Worm (Caenorhabditis elegans): ENCODE data around the gene col-2.

col-2 gene

DNA sequence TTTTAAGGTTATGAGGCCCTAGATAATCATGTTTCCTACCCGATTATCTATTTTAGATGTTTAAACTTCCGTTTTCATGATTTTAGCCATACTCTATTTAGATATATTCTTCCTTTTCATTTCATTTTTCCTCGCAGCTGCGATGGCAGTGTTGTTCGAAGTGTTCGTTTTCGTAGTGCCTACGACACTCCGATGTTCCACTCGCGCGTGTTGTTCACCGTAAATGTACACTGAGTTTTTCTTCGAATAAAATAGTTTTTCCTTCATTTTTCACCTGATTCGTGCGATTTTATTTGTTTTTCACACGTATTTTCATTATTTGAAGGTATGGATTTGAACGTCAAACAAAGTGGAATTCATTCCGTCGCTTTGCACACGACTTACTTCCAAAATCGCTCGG lies 11.6 kb upstream of the col-2 start, which contains the start of gene dis-3 (continued):
- TF ChIP-seq C34B4.2 (tag; optimal IDR thresholded peaks at IDR 0.05) (no peak), nhr-85 (tag) (no peak), elt-3 (tag; optimal IDR thresholded peaks at IDR 0.05) (no peak), skn-1 (tag; optimal IDR thresholded peaks at IDR 0.05) (no peak), fkh-4 (tag; optimal IDR thresholded peaks at IDR 0.05; ENCODE audit: borderline replicate concordance) (no peak), zip-4 (GFP tag; optimal IDR thresholded peaks at IDR 0.05) (no peak), rnt-1 (tag; optimal IDR thresholded peaks at IDR 0.05) (peak; percentile 1), unc-98 (GFP tag; IDR thresholded peaks at IDR 0.05) (no peak), zag-1 (tag; optimal IDR thresholded peaks at IDR 0.05) (no peak), fkh-8 (tag; optimal IDR thresholded peaks at IDR 0.05) (no peak), hlh-17 (GFP tag; optimal IDR thresholded peaks at IDR 0.05; ENCODE audit: borderline replicate concordance) (no peak), egl-27 (tag; optimal IDR thresholded peaks at IDR 0.05) (no peak), mab-9 (GFP tag; IDR thresholded peaks at IDR 0.05) (no peak), nhr-11 (tag; optimal IDR thresholded peaks at IDR 0.05) (no peak), mep-1 (tag; optimal IDR thresholded peaks at IDR 0.05) (no peak), tlp-1 (tag; optimal IDR thresholded peaks at IDR 0.05) (no peak), blmp-1 (tag; optimal IDR thresholded peaks at IDR 0.05) (peak; percentile 22), efl-1 (optimal IDR thresholded peaks at IDR 0.05) (peak; percentile 16 to 36), efl-1 (GFP tag; optimal IDR thresholded peaks at IDR 0.05 in 1 of 2) (peak in 1 of 2 experiments; percentile 57)

DNA sequence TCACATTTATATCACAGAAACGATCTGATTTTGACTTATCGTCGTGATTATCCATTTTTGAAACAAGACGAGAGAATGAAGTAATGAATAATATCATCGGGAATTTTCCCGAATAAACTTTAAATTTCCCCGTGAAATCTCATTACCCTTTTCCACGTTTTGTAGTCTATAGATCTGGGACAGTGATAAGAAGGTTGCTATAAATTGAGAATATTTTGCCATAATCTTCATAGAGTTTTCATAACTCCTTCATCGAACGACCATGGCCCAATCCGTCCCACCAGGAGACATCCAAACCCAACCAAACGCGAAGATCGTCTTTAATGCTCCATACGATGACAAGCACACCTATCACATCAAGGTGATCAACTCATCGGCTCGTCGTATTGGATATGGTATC lies 9.9 kb upstream of the col-2 start, which contains the start of the genes C04G2.5 and msp-36:
C04G2.5 (minus strand) TSS at position 101 of the 400 bp plus-strand sequence.
msp-36 (plus strand) TSS at position 263 of the 400 bp plus-strand sequence.
- TF ChIP-seq swsn-7 (tag; optimal IDR thresholded peaks at IDR 0.05) = no peak
- no peak for TF ChIP-seq skn-1 (tag; optimal IDR thresholded peaks at IDR 0.05)
- no peak for TF ChIP-seq nhr-12 (tag; optimal IDR thresholded peaks at IDR 0.05)
- TF ChIP-seq lin-35 (GFP tag; optimal IDR thresholded peaks at IDR 0.05) = no peak
- TF ChIP-seq elt-3 (tag; optimal IDR thresholded peaks at IDR 0.05) = no peak

DNA sequence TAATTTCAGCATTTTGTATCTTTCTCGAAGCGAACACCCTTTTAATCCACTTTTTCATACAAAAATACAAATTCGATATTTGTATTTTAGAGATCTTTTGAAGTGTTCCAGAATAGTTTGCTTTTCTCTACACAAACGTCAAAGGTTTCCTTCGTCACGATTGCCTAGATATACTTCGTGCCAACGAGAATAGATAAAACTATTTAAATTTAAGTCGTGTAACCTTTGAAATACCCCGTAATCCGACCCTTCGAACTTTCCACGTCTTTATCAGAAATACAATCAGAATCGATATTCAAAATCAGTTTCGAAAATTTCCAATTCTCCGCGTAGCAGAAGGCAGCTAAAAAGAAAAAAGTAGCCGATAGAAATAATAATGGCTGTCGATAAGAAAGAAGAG lies 5.1 kb upstream of the col-2 start, which contains the start of gene ttbk-5:
ttbk-5 (plus strand) TSS at position 301 of the 400 bp plus-strand sequence.
- TF ChIP-seq mep-1 (tag; optimal IDR thresholded peaks at IDR 0.05) (no peak), pax-3 (tag; optimal IDR thresholded peaks at IDR 0.05) (no peak), jun-1 (tag; optimal IDR thresholded peaks at IDR 0.05) (no peak), lin-39 (tag; optimal IDR thresholded peaks at IDR 0.05) (no peak), unc-98 (GFP tag; IDR thresholded peaks at IDR 0.05) (no peak), nhr-11 (tag; optimal IDR thresholded peaks at IDR 0.05) (no peak), isw-1 (GFP tag; IDR thresholded peaks at IDR 0.05) (no peak), nhr-84 (tag; optimal IDR thresholded peaks at IDR 0.05) (no peak)

DNA sequence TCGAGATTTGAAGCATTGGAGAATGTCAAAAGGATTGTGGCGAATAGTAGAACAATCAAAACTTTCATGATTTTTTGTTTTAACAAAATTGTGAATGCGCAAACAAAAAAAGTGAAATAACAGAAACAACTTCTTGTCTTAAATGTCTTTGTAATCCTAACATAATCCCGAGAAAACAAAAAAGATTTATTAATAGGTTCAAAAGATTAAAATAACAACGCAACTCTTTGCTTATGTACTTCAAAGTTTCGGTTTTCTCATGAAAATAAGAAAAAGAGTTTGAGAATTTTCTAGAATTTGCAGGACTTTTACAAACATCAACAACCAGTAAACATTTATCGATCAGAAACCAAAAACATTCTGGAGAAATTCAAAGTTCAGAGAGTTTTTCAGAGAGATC lies 4.5 kb upstream of the col-2 start, which contains the start of gene ttr-39:
ttr-39 (minus strand) TSS at position 101 of the 400 bp plus-strand sequence.
- TF ChIP-seq lin-35 (GFP tag; optimal IDR thresholded peaks at IDR 0.05) = no peak
- TF ChIP-seq mab-9 (GFP tag; IDR thresholded peaks at IDR 0.05) = 0 out of 2 replicates have a peak, but pooled peaks have one; percentile 21

DNA sequence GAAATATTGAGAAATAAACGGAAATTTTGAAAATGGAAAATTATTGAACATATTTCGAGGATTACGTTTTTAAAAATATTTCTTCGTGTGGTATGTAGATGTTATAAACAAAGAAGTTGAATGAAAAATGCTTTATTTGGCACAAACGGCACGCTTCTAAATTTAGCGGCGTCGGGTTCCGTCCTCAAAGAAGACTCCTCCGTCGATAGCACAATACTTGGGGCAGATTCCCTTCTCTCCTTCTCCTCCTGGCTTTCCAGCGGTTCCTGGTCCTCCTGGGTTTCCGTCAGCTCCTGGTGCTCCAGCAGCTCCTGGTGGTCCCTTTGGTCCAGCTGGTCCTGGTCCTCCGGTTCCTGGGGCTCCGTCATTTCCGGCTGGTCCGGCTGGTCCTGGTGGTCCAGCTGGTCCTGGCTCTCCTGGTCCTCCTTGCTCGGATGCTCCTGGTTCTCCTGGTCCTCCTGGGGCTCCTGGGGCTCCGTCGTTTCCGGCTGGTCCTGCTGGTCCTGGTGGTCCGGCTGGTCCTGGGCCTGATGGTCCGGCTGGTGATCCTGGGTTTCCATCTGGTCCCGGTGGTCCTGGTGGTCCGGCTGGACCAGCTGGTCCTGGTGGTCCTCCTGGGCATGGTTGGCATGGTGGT lies 810 bp downstream of the col-2 start, which contains the start of gene W01B6.8:
W01B6.8 (minus strand) TSS at position 51 of the 637 bp plus-strand sequence.
- TF ChIP-seq lsy-2 (tag; optimal IDR thresholded peaks at IDR 0.05) (no peak), ceh-8 (GFP tag; optimal IDR thresholded peaks at IDR 0.05) (peak; percentile 83), efl-1 (optimal IDR thresholded peaks at IDR 0.05) (no peak), efl-1 (GFP tag; optimal IDR thresholded peaks at IDR 0.05 in 1 of 2) (peak in 1 of 2 experiments; percentile 81)

DNA sequence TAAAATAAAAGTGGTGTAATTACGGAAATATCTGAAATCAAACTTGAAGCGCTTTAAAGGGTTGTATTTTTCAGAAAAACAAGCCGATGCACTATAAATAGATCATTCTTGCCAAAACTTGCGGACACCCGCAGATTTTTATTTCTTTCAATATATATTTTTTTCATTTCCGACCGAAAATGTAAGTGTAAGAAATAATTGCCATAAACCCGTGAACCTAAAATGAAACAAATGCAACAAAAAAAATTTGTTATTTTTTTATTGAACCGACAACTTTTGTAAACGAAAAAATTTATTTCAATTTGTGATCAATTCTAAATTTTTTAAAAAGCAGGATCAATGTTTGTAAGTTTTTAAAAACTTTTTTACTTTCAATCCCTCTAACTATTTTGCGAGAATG lies 4.4 kb downstream of the col-2 start, which contains the start of gene W01B6.6:
W01B6.6 (plus strand) TSS at position 301 of the 400 bp plus-strand sequence.
- TF ChIP-seq egl-13 (tag; optimal IDR thresholded peaks at IDR 0.05) (no peak), alr-1 (tag; optimal IDR thresholded peaks at IDR 0.05; ENCODE audit: borderline replicate concordance) (no peak), fos-1 (tag; optimal IDR thresholded peaks at IDR 0.05) (no peak), nhr-47 (tag; optimal IDR thresholded peaks at IDR 0.05) (no peak), lin-39 (tag; optimal IDR thresholded peaks at IDR 0.05) (no peak), tlp-1 (tag; optimal IDR thresholded peaks at IDR 0.05) (no peak), C04F5.9 (tag; optimal IDR thresholded peaks at IDR 0.05) (no peak), dpl-1 (GFP tag; optimal IDR thresholded peaks at IDR 0.05) (no peak), ztf-4 (tag; optimal IDR thresholded peaks at IDR 0.05) (no peak), efl-3 (GFP tag; optimal IDR thresholded peaks at IDR 0.05) (no peak), ceh-63 (GFP tag; optimal IDR thresholded peaks at IDR 0.05) (no peak)

All from whole organism, L1 larva.